Worm (Caenorhabditis elegans) whole organism, young adult: Measurements from ENCODE around the gene farl-11.

Experiments used
- C17E4.6 ChIP-seq: fragments of 200-800 bp; sonication (Bioruptor generic); IDR thresholded peaks from 2 replicates; pipeline ENCODE4 v1.3.6; 2022; ENCODE audit warnings: missing genetic modification reagents, missing genetic modification characterization, missing compliant biosample characterization
- F57C9.4 ChIP-seq: sonication (generic microtip); optimal IDR thresholded peaks from 2 replicates; lab custom pipeline; 2017; ENCODE audit warnings: mild to moderate bottlenecking, missing genetic modification characterization, missing compliant biosample characterization
- T26A5.8 ChIP-seq: sonication (generic microtip); optimal IDR thresholded peaks from 2 replicates; lab custom pipeline; 2016; ENCODE audit warnings: missing genetic modification characterization, missing compliant biosample characterization
- Y56A3A.18 ChIP-seq: fragments of 200-800 bp; sonication (Bioruptor generic); IDR thresholded peaks from 2 replicates; pipeline ENCODE4 v1.3.6; 2022; ENCODE audit warnings: missing genetic modification reagents, missing genetic modification characterization, missing compliant biosample characterization
- Y79H2A.3 ChIP-seq: fragments of 200-800 bp; sonication (Bioruptor generic); conservative IDR thresholded peaks from 2 replicates; pipeline ENCODE4 v1.3.6; 2022; ENCODE audit warnings: missing genetic modification reagents, missing genetic modification characterization, missing compliant biosample characterization
- atf-7 ChIP-seq: sonication (generic microtip); optimal IDR thresholded peaks from 2 replicates; lab custom pipeline; 2017; ENCODE audit warnings: mild to moderate bottlenecking, missing genetic modification characterization, missing compliant biosample characterization
- athp-1 ChIP-seq: sonication (generic microtip); optimal IDR thresholded peaks from 2 replicates; lab custom pipeline; 2017; ENCODE audit warnings: mild to moderate bottlenecking, missing genetic modification characterization, missing compliant biosample characterization
- attf-3 ChIP-seq: fragments of 200-800 bp; sonication (Bioruptor generic); conservative IDR thresholded peaks from 2 replicates; pipeline ENCODE4 v1.3.6; 2022; ENCODE audit warnings: missing genetic modification reagents, missing genetic modification characterization, missing compliant biosample characterization
- attf-5 ChIP-seq: fragments of 200-800 bp; sonication (Bioruptor generic); optimal IDR thresholded peaks from 2 replicates; lab custom pipeline; 2018; ENCODE audit warnings: mild to moderate bottlenecking, missing genetic modification characterization, missing compliant biosample characterization
- attf-6 ChIP-seq: fragments of 200-800 bp; sonication (Bioruptor generic); IDR thresholded peaks from 2 replicates; pipeline ENCODE4 v1.3.6; 2022; ENCODE audit warnings: missing genetic modification reagents, missing genetic modification characterization, missing compliant biosample characterization
- cebp-1 ChIP-seq, 2 experiments: fragments of 200-800 bp in 1 of 2; sonication (Bioruptor generic) in 1 of 2; sonication (generic microtip) in 1 of 2; IDR thresholded peaks in 1 of 2; optimal IDR thresholded peaks in 1 of 2; 2 replicates each; pipeline versions ENCODE4 v1.3.6 to Lab custom; 2017 to 2022; ENCODE audit warnings: missing compliant biosample characterization in 2 of 2, missing genetic modification characterization in 2 of 2, mild to moderate bottlenecking in 1 of 2, missing genetic modification reagents in 1 of 2, moderate library complexity in 1 of 2
- ceh-58 ChIP-seq: fragments of 200-800 bp; sonication (Bioruptor generic); IDR thresholded peaks from 2 replicates; pipeline ENCODE4 v1.3.6; 2022; ENCODE audit warnings: missing genetic modification characterization, missing compliant biosample characterization
- ceh-79 ChIP-seq: sonication (generic microtip); optimal IDR thresholded peaks from 2 replicates; lab custom pipeline; 2017; ENCODE audit warnings: mild to moderate bottlenecking, missing genetic modification characterization, missing compliant biosample characterization
- ceh-91 ChIP-seq: fragments of 200-800 bp; sonication (Bioruptor generic); IDR thresholded peaks from 2 replicates; pipeline ENCODE4 v1.3.6; 2022; ENCODE audit warnings: missing genetic modification reagents, missing genetic modification characterization, missing compliant biosample characterization
- die-1 ChIP-seq: sonication (generic microtip); optimal IDR thresholded peaks from 2 replicates; lab custom pipeline; 2016; ENCODE audit warnings: missing genotype, mild to moderate bottlenecking, missing genetic modification characterization, missing compliant biosample characterization
- dpl-1 ChIP-seq: fragments of 150-350 bp; optimal IDR thresholded peaks from 2 replicates; lab custom pipeline; 2014; ENCODE audit warnings: missing biosample characterization, missing genetic modification reagents, missing genetic modification characterization
- egl-44 ChIP-seq: fragments of 200-800 bp; sonication (Bioruptor generic); IDR thresholded peaks from 2 replicates; pipeline ENCODE4 v1.3.6; 2022; ENCODE audit warnings: missing genetic modification reagents, missing genetic modification characterization, missing compliant biosample characterization
- him-1 ChIP-seq: sonication (generic microtip); optimal IDR thresholded peaks from 2 replicates; lab custom pipeline; 2016; ENCODE audit warnings: missing genotype, missing genetic modification reagents, missing genetic modification characterization, missing compliant biosample characterization
- hsf-1 ChIP-seq: fragments of 200-800 bp; sonication (Bioruptor generic); IDR thresholded peaks from 2 replicates; pipeline ENCODE4 v1.3.6; 2022; ENCODE audit warnings: missing genetic modification reagents, missing genetic modification characterization, missing compliant biosample characterization
- let-526 ChIP-seq: fragments of 200-800 bp; sonication (Bioruptor generic); IDR thresholded peaks from 2 replicates; pipeline ENCODE4 v1.3.6; 2022; ENCODE audit warnings: missing genetic modification reagents, missing genetic modification characterization, missing compliant biosample characterization
- let-607 ChIP-seq, 2 experiments: fragments of 200-800 bp in 1 of 2; sonication (Bioruptor generic) in 1 of 2; sonication (generic microtip) in 1 of 2; optimal IDR thresholded peaks; 2 replicates each; lab custom pipeline; 2016 to 2018; ENCODE audit warnings: mild to moderate bottlenecking in 2 of 2, missing compliant biosample characterization in 2 of 2, missing genetic modification characterization in 2 of 2, moderate library complexity in 2 of 2, missing genotype in 1 of 2
- lin-26 ChIP-seq: fragments of 200-800 bp; sonication (Bioruptor generic); IDR thresholded peaks from 2 replicates; pipeline ENCODE4 v1.3.6; 2022; ENCODE audit warnings: missing genetic modification reagents, missing genetic modification characterization, missing compliant biosample characterization
- lin-35 ChIP-seq, 3 experiments: fragments of 150-350 bp in 2 of 3; sonication (generic microtip) in 1 of 3; optimal IDR thresholded peaks; 2 replicates each; lab custom pipeline; 2014 to 2018; ENCODE audit warnings: missing biosample characterization in 3 of 3, missing genetic modification characterization in 3 of 3, missing genetic modification reagents in 3 of 3
- lin-40 ChIP-seq: sonication (generic microtip); optimal IDR thresholded peaks from 2 replicates; lab custom pipeline; 2016; ENCODE audit warnings: missing genetic modification characterization, mild to moderate bottlenecking, missing compliant biosample characterization, missing genotype, missing genetic modification reagents
- lin-54 ChIP-seq: fragments of 200-800 bp; sonication (Bioruptor generic); optimal IDR thresholded peaks from 2 replicates; lab custom pipeline; 2018; ENCODE audit warnings: mild to moderate bottlenecking, missing genetic modification characterization, missing compliant biosample characterization
- mcd-1 ChIP-seq: fragments of 200-800 bp; sonication (Bioruptor generic); IDR thresholded peaks from 2 replicates; pipeline ENCODE4 v1.3.6; 2022; ENCODE audit warnings: missing genetic modification reagents, missing genetic modification characterization, missing compliant biosample characterization
- mel-28 ChIP-seq: sonication (generic microtip); optimal IDR thresholded peaks from 2 replicates; lab custom pipeline; 2016; ENCODE audit warnings: borderline replicate concordance, mild to moderate bottlenecking, missing genetic modification characterization, missing compliant biosample characterization
- nfyb-1 ChIP-seq: fragments of 200-800 bp; sonication (Bioruptor generic); IDR thresholded peaks from 2 replicates; pipeline ENCODE4 v1.3.6; 2022; ENCODE audit warnings: missing genetic modification reagents, missing genetic modification characterization, missing compliant biosample characterization
- nhr-80 ChIP-seq: sonication (generic microtip); optimal IDR thresholded peaks from 2 replicates; lab custom pipeline; 2016; ENCODE audit warnings: missing genetic modification characterization, missing compliant biosample characterization
- nhr-90 ChIP-seq: sonication (generic microtip); optimal IDR thresholded peaks from 2 replicates; lab custom pipeline; 2016; ENCODE audit warnings: missing genotype, mild to moderate bottlenecking, missing genetic modification characterization, missing compliant biosample characterization
- pbrm-1 ChIP-seq: fragments of 200-800 bp; sonication (Bioruptor generic); IDR thresholded peaks from 2 replicates; pipeline ENCODE4 v1.3.6; 2022; ENCODE audit warnings: missing genetic modification reagents, missing genetic modification characterization, missing compliant biosample characterization
- sea-2 ChIP-seq: fragments of 200-800 bp; sonication (Bioruptor generic); IDR thresholded peaks from 2 replicates; pipeline ENCODE4 v1.3.6; 2022; ENCODE audit warnings: missing genetic modification characterization, missing compliant biosample characterization
- snpc-1.1 ChIP-seq: sonication (generic microtip); optimal IDR thresholded peaks from 2 replicates; lab custom pipeline; 2017; ENCODE audit warnings: missing genetic modification characterization, mild to moderate bottlenecking, missing compliant biosample characterization, antibody characterized with exemption, moderate library complexity, missing genotype, missing genetic modification reagents; ENCODE audit not compliant: insufficient read depth
- somi-1 ChIP-seq: fragments of 200-800 bp; sonication (Bioruptor generic); optimal IDR thresholded peaks from 2 replicates; lab custom pipeline; 2018; ENCODE audit warnings: mild to moderate bottlenecking, missing genetic modification characterization, missing compliant biosample characterization
- tbx-9 ChIP-seq: sonication (generic microtip); optimal IDR thresholded peaks from 2 replicates; lab custom pipeline; 2016; ENCODE audit warnings: borderline replicate concordance, missing genetic modification characterization, inconsistent platforms, missing compliant biosample characterization
- ztf-26 ChIP-seq: sonication (generic microtip); optimal IDR thresholded peaks from 2 replicates; lab custom pipeline; 2017; ENCODE audit warnings: missing genetic modification characterization, missing compliant biosample characterization

Gene farl-11

DNA sequence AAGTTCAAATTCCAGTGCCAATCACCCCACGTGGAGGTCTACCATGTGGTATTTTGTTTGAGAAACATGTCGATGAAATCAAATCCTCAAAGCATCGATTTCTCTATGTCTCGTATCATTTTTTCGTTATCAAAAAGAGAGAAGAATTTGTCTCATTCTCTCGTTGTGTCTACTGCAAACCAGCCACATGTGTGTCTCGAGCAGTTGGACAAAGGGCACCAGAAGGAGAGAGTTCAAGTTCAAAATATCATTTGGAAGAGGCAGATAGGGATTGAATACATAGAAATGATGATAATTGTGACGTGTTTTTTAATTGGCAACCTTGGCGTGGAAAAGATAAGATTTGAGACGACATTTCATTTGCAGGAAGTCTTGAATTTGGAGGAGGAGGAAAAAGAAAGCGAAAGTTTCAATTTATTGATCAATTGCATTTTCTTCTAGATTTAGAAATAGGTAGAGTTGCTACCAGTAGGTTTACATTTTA lies 45.5 kb downstream of the farl-11 start:
- TF ChIP-seq let-607 (tag; optimal IDR thresholded peaks at IDR 0.05; lab: Kevin White, UChicago) (peak in 1 of 2 experiments; percentile 36), T26A5.8 (tag; lab: Kevin White, UChicago) (no peak), nhr-80 (peak; percentile 70), lin-54 (GFP tag; lab: Kevin White, UChicago) (peak; percentile 29), lin-40 (tag; lab: Kevin White, UChicago) (peak; percentile 43), dpl-1 (no peak), die-1 (tag; lab: Kevin White, UChicago) (peak; percentile 3), ceh-58 (GFP tag; lab: Robert Waterston, UW) (no peak), let-526 (GFP tag; lab: Robert Waterston, UW) (0 out of 2 replicates have a peak, but pooled peaks have one; percentile 21), nfyb-1 (GFP tag; lab: Robert Waterston, UW) (no peak; the same call in 1 of the 2 replicates), Y56A3A.18 (GFP tag; lab: Robert Waterston, UW) (0 out of 2 replicates have a peak, but pooled peaks have one; percentile 36), pbrm-1 (GFP tag; lab: Robert Waterston, UW) (peak; percentile 53; the same call in 1 of the 2 replicates), C17E4.6 (GFP tag; lab: Robert Waterston, UW) (no peak), attf-5 (GFP tag; lab: Kevin White, UChicago) (peak; percentile 62), snpc-1.1 (no peak), ceh-91 (GFP tag; lab: Robert Waterston, UW) (no peak), lin-35 (GFP tag; optimal IDR thresholded peaks at IDR 0.05; lab: Kevin White, UChicago) (peak in 1 of 3 experiments; percentile 39), ztf-26 (tag; lab: Kevin White, UChicago) (peak; percentile 36), cebp-1 (GFP tag; IDR thresholded peaks at IDR 0.05; lab: Robert Waterston, UW) (no peak), cebp-1 (tag; optimal IDR thresholded peaks at IDR 0.05; lab: Kevin White, UChicago) (peak; percentile 55), lin-26 (GFP tag; lab: Robert Waterston, UW) (0 out of 2 replicates have a peak, but pooled peaks have one; percentile 53), somi-1 (GFP tag; lab: Kevin White, UChicago) (peak; percentile 62)

DNA sequence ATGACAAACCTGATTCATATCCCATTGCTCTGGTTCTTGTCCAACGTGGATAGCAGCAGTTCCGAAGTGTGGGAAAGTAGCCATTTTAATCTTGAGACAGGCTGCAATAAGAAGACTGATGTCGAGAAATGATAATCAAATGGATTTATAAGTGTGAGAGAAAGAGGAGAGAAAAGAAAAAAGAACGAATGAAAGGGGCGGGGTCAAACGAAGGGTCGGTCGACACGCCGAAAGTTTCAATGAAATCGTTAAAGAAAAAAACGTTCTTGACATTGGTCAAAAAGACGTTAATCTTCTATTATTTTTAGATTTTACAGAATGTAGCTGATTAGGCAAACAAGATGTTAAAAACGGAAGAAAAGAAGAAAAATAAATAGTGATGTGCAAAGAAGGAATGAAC lies 47.0 kb downstream of the farl-11 start, which contains the start of gene cth-2:
cth-2 (minus strand) TSS at position 101 of the 400 bp plus-strand sequence.
- TF ChIP-seq mcd-1 (GFP tag; lab: Robert Waterston, UW) (no peak), athp-1 (tag; lab: Kevin White, UChicago) (no peak), nhr-80 (peak; percentile 8)

DNA sequence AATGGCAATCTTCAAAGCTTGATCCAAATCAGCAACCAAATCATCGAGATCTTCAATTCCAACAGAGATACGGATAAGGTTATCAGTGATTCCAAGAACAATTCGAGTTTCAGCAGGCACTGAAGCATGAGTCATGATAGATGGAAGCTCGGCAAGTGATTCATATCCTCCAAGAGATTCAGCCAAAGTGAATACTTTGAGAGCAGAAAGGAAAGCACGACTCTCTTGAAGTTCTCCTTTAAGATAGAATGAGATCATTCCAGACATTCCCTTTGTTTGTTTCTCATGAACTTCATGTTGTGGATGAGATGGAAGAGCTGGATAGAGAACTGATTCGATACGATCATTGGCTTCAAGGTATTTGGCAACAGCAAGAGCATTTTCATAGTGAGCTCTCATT lies 48.5 kb downstream of the farl-11 start:
- TF ChIP-seq egl-44 (0 out of 2 replicates have a peak, but pooled peaks have one; percentile 17), C17E4.6 (GFP tag; lab: Robert Waterston, UW) (no peak), mcd-1 (GFP tag; lab: Robert Waterston, UW) (0 out of 2 replicates have a peak, but pooled peaks have one; percentile 12), him-1 (tag; lab: Kevin White, UChicago) (peak; percentile 28), cebp-1 (GFP tag; IDR thresholded peaks at IDR 0.05; lab: Robert Waterston, UW) (no peak), cebp-1 (tag; optimal IDR thresholded peaks at IDR 0.05; lab: Kevin White, UChicago) (no peak), F57C9.4 (tag; lab: Kevin White, UChicago) (no peak)
- TF ChIP-seq, all 124 proteins: peak for 3

DNA sequence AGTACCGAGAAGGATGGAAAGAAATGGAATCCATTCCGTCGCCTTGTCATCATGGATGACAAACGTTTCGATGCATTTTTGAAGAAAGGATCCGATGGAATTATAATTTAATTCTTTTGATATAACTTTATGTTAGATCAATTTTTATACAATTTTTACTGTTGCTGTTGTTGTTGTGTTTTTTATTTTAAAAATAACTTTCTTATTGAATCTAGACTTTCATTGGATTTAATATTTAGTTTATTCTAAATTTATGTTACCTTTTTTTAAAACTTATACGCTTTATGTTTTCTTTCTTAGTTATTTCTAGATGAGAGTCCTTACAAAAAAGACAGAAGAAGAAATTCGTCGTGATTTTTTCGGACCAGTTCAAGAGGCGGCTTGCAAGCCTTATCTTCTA lies 49.8 kb downstream of the farl-11 start, which contains the start of gene ZK1127.3:
ZK1127.3 (plus strand) TSS at position 301 of the 400 bp plus-strand sequence.
- TF ChIP-seq atf-7 (tag; lab: Kevin White, UChicago) (no peak), mel-28 (tag; lab: Kevin White, UChicago) (no peak), attf-6 (GFP tag; lab: Robert Waterston, UW) (no peak), ceh-79 (tag; lab: Kevin White, UChicago) (no peak), hsf-1 (GFP tag; lab: Robert Waterston, UW) (no peak), tbx-9 (no peak), nfyb-1 (GFP tag; lab: Robert Waterston, UW) (no peak), nhr-90 (tag; lab: Kevin White, UChicago) (no peak), sea-2 (GFP tag; lab: Robert Waterston, UW) (no peak), let-526 (GFP tag; lab: Robert Waterston, UW) (no peak), attf-3 (GFP tag; lab: Robert Waterston, UW) (no peak), Y79H2A.3 (GFP tag; lab: Robert Waterston, UW) (no peak)
